Worm (Caenorhabditis elegans): ENCODE data around the gene mrps-23.

ce11 chrIII:9521410-9522090 is 1.9 kb downstream of the mrps-23 start, which contains the start of the genes clu-1 and prp-40:
- peak; percentile 92 for TF ChIP-seq tbx-2 (tag; optimal IDR thresholded peaks at IDR 0.05)
- peak; percentile 77 for TF ChIP-seq irx-1 (tag; optimal IDR thresholded peaks at IDR 0.05)

All from whole organism, L1 larva.